Worm (Caenorhabditis elegans) whole organism, L4 larva: Measurements from ENCODE around the gene R144.12.
"Not testable (repeated sequence)": the region's sequence is repeated elsewhere in the genome, so short reads cannot be mapped to it uniquely, and the experiment has no call there.

ENCODE experiments used
- D1046.2 ChIP-seq: fragments of 200-800 bp; sonication (Bioruptor generic); IDR thresholded peaks from 2 replicates; pipeline ENCODE4 v1.3.6; 2022; ENCODE audit warnings: missing genetic modification characterization, missing compliant biosample characterization
- F37D6.2 ChIP-seq: sonication (generic microtip); optimal IDR thresholded peaks from 2 replicates; lab custom pipeline; 2016; ENCODE audit warnings: mild to moderate bottlenecking, missing genetic modification characterization, missing compliant biosample characterization
- F49E8.2 ChIP-seq: sonication (generic microtip); optimal IDR thresholded peaks from 2 replicates; lab custom pipeline; 2016; ENCODE audit warnings: missing compliant biosample characterization, mild to moderate bottlenecking, missing genetic modification characterization, borderline replicate concordance
- Y105C5A.15 ChIP-seq: fragments of 200-800 bp; sonication (Bioruptor generic); IDR thresholded peaks from 2 replicates; pipeline ENCODE4 v1.3.6; 2022; ENCODE audit warnings: missing genetic modification characterization, missing compliant biosample characterization
- Y48G9A.11 ChIP-seq: fragments of 200-800 bp; sonication (Bioruptor generic); IDR thresholded peaks from 2 replicates; pipeline ENCODE4 v1.3.6; 2022; ENCODE audit warnings: missing genetic modification reagents, missing genetic modification characterization, missing compliant biosample characterization
- ama-1 ChIP-seq: fragments of 150-350 bp; optimal IDR thresholded peaks from 2 replicates; lab custom pipeline; 2014; ENCODE audit warnings: inconsistent platforms, mixed read lengths
- ceh-82 ChIP-seq: sonication (generic microtip); optimal IDR thresholded peaks from 2 replicates; lab custom pipeline; 2017; ENCODE audit warnings: missing biosample characterization, missing genetic modification characterization
- ces-1 ChIP-seq: fragments of 150-350 bp; sonication (generic microtip); optimal IDR thresholded peaks from 4 replicates; lab custom pipeline; 2014; ENCODE audit warnings: missing biosample characterization, missing genetic modification reagents, missing genetic modification characterization
- ctbp-1 ChIP-seq: fragments of 200-800 bp; sonication (Bioruptor generic); IDR thresholded peaks from 2 replicates; pipeline ENCODE4 v1.3.6; 2022; ENCODE audit warnings: missing genetic modification reagents, missing genetic modification characterization, missing compliant biosample characterization
- daf-12 ChIP-seq: fragments of 150-350 bp; optimal IDR thresholded peaks from 2 replicates; lab custom pipeline; 2014; ENCODE audit warnings: missing biosample characterization, missing genetic modification reagents, missing genetic modification characterization
- dmd-8 ChIP-seq: fragments of 200-800 bp; sonication (Bioruptor generic); IDR thresholded peaks from 2 replicates; pipeline ENCODE4 v1.3.6; 2022; ENCODE audit warnings: missing genetic modification characterization, missing compliant biosample characterization
- dpl-1 ChIP-seq: fragments of 150-350 bp; optimal IDR thresholded peaks from 2 replicates; lab custom pipeline; 2014; ENCODE audit warnings: missing biosample characterization, missing genetic modification reagents, missing genetic modification characterization
- egl-43 ChIP-seq: fragments of 200-800 bp; sonication (Bioruptor generic); IDR thresholded peaks from 2 replicates; pipeline ENCODE4 v1.3.6; 2022; ENCODE audit warnings: missing genetic modification reagents, missing genetic modification characterization, missing compliant biosample characterization
- fkh-10 ChIP-seq: fragments of 150-350 bp; optimal IDR thresholded peaks from 2 replicates; lab custom pipeline; 2014; ENCODE audit warnings: missing biosample characterization, missing genetic modification reagents, missing genetic modification characterization
- gei-8 ChIP-seq: fragments of 200-800 bp; sonication (Bioruptor generic); optimal IDR thresholded peaks from 2 replicates; lab custom pipeline; 2018; ENCODE audit warnings: mild to moderate bottlenecking, missing genetic modification characterization, missing compliant biosample characterization
- hmg-1.1 ChIP-seq: fragments of 200-800 bp; sonication (Bioruptor generic); IDR thresholded peaks from 2 replicates; pipeline ENCODE4 v1.3.6; 2022; ENCODE audit warnings: missing genetic modification reagents, missing genetic modification characterization, missing compliant biosample characterization
- lin-38 ChIP-seq: fragments of 200-800 bp; sonication (Bioruptor generic); IDR thresholded peaks from 2 replicates; pipeline ENCODE4 v1.3.6; 2022; ENCODE audit warnings: missing genetic modification reagents, missing genetic modification characterization, missing compliant biosample characterization
- lin-39 ChIP-seq: fragments of 150-350 bp; optimal IDR thresholded peaks from 2 replicates; lab custom pipeline; 2014; ENCODE audit warnings: missing biosample characterization, missing genetic modification reagents, missing genetic modification characterization
- lir-3 ChIP-seq: sonication (generic microtip); optimal IDR thresholded peaks from 2 replicates; lab custom pipeline; 2016; ENCODE audit warnings: mild to moderate bottlenecking, missing genetic modification characterization, missing compliant biosample characterization
- lsy-2 ChIP-seq, 2 experiments: fragments of 150-350 bp in 1 of 2; sonication (generic microtip) in 1 of 2; optimal IDR thresholded peaks; 2 replicates each; lab custom pipeline; 2014 to 2017; ENCODE audit warnings: missing biosample characterization in 2 of 2, missing genetic modification characterization in 2 of 2
- mdl-1 ChIP-seq, 2 experiments: fragments of 150-350 bp in 1 of 2; sonication (generic microtip) in 1 of 2; optimal IDR thresholded peaks; 2 replicates each; lab custom pipeline; 2014 to 2017; ENCODE audit warnings: missing biosample characterization in 2 of 2, missing genetic modification characterization in 2 of 2
- mdt-29 ChIP-seq: fragments of 200-800 bp; sonication (Bioruptor generic); IDR thresholded peaks from 2 replicates; pipeline ENCODE4 v1.3.6; 2022; ENCODE audit warnings: missing genetic modification reagents, missing genetic modification characterization, missing compliant biosample characterization
- nhr-11 ChIP-seq: fragments of 150-350 bp; optimal IDR thresholded peaks from 2 replicates; lab custom pipeline; 2014; ENCODE audit warnings: missing biosample characterization, missing genetic modification characterization
- nhr-237 ChIP-seq: sonication (generic microtip); optimal IDR thresholded peaks from 2 replicates; lab custom pipeline; 2017; ENCODE audit warnings: missing biosample characterization, missing genetic modification characterization
- nhr-42 ChIP-seq: fragments of 200-800 bp; sonication (Bioruptor generic); IDR thresholded peaks from 2 replicates; pipeline ENCODE4 v1.3.6; 2022; ENCODE audit warnings: missing genetic modification characterization, missing compliant biosample characterization
- nhr-77 ChIP-seq: fragments of 150-350 bp; optimal IDR thresholded peaks from 2 replicates; lab custom pipeline; 2014; ENCODE audit warnings: missing biosample characterization, missing genetic modification characterization
- pha-4 ChIP-seq, 2 experiments: fragments of 150-350 bp in 1 of 2; fragments of 200-800 bp in 1 of 2; sonication (Bioruptor generic) in 1 of 2; IDR thresholded peaks in 1 of 2; optimal IDR thresholded peaks in 1 of 2; 2 replicates each; pipeline versions ENCODE4 v1.3.6 to Lab custom; 2014 to 2022; ENCODE audit warnings: missing genetic modification characterization in 2 of 2, missing genetic modification reagents in 2 of 2, missing biosample characterization in 1 of 2, missing compliant biosample characterization in 1 of 2
- php-3 ChIP-seq: fragments of 200-800 bp; sonication (Bioruptor generic); IDR thresholded peaks from 2 replicates; pipeline ENCODE4 v1.3.6; 2022; ENCODE audit warnings: missing genetic modification reagents, missing genetic modification characterization, missing compliant biosample characterization
- pqm-1 ChIP-seq: sonication (generic microtip); optimal IDR thresholded peaks from 2 replicates; lab custom pipeline; 2017; ENCODE audit warnings: missing biosample characterization, missing genetic modification characterization
- sdz-12 ChIP-seq: fragments of 200-800 bp; sonication (Bioruptor generic); optimal IDR thresholded peaks from 2 replicates; lab custom pipeline; 2018; ENCODE audit warnings: mild to moderate bottlenecking, missing genetic modification characterization, missing compliant biosample characterization
- snpc-1.2 ChIP-seq: fragments of 200-800 bp; sonication (Bioruptor generic); IDR thresholded peaks from 2 replicates; pipeline ENCODE4 v1.3.6; 2022; ENCODE audit warnings: missing genetic modification reagents, missing genetic modification characterization, missing compliant biosample characterization
- spr-1 ChIP-seq: sonication (generic microtip); optimal IDR thresholded peaks from 2 replicates; lab custom pipeline; 2016; ENCODE audit warnings: mild to moderate bottlenecking, missing genetic modification characterization, missing compliant biosample characterization
- spr-3 ChIP-seq: fragments of 200-800 bp; sonication (Bioruptor generic); optimal IDR thresholded peaks from 2 replicates; lab custom pipeline; 2018; ENCODE audit warnings: mild to moderate bottlenecking, missing genetic modification characterization, missing compliant biosample characterization
- tra-1 ChIP-seq: fragments of 200-800 bp; sonication (Bioruptor generic); IDR thresholded peaks from 2 replicates; pipeline ENCODE4 v1.3.6; 2022; ENCODE audit warnings: missing genetic modification reagents, missing genetic modification characterization, missing compliant biosample characterization
- unc-130 ChIP-seq: sonication (generic microtip); optimal IDR thresholded peaks from 2 replicates; lab custom pipeline; 2016; ENCODE audit warnings: missing genetic modification reagents, missing genetic modification characterization, missing compliant biosample characterization
- unc-62 ChIP-seq, 3 experiments: fragments of 150-350 bp in 1 of 3; sonication (generic microtip); optimal IDR thresholded peaks in 2 of 3; peaks in 1 of 3; 1 replicate in 1 of 3; 2 replicates in 2 of 3; lab custom pipeline; 2014 to 2017; ENCODE audit warnings: missing biosample characterization in 3 of 3, missing genetic modification characterization in 3 of 3, missing genetic modification reagents in 3 of 3, missing genotype in 1 of 3
- zfp-2 ChIP-seq: sonication (generic microtip); optimal IDR thresholded peaks from 2 replicates; lab custom pipeline; 2016; ENCODE audit warnings: mild to moderate bottlenecking, missing genetic modification characterization, missing compliant biosample characterization
- zip-2 ChIP-seq: fragments of 150-350 bp; optimal IDR thresholded peaks from 2 replicates; lab custom pipeline; 2014; ENCODE audit warnings: missing biosample characterization, missing genetic modification characterization
- ztf-7 ChIP-seq: fragments of 150-350 bp; optimal IDR thresholded peaks from 2 replicates; lab custom pipeline; 2014; ENCODE audit warnings: missing biosample characterization, missing genetic modification characterization

The R144.12 gene

DNA sequence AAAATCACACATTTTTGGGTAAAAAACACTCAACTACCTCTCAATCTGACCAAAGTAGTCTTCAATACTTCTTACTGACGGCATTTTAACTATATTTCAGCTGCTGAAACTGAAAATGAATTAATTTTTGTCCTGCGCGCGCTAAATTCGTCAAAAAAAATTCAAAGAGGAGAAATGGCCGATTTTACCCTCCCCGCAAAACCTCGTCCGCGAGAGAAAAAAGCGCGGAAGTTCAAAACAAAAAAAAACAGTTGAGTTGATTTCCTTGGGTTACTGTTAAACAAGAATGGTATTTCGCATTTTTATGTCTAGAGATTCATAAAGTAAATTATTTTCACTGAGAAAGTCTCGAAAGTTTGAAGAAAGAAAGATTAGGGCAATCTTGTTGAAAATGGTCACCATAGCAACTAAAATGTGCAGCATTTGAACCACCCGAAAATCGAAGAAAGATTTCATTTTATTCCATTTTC is 20.0 kb downstream of the R144.12 start, which contains the start of the genes C27F2.10 and wdr-60 (continued):
- no peak for TF ChIP-seq spr-1 (tag; lab: Kevin White, UChicago)
- TF ChIP-seq pha-4 (GFP tag; IDR thresholded peaks at IDR 0.05; lab: Robert Waterston, UW): no peak
- no peak for TF ChIP-seq pha-4 (tag; optimal IDR thresholded peaks at IDR 0.05; lab: Kevin White, UChicago)
- TF ChIP-seq daf-12 (tag; lab: Kevin White, UChicago): no peak
- TF ChIP-seq, all 104 proteins: peak for 4

DNA sequence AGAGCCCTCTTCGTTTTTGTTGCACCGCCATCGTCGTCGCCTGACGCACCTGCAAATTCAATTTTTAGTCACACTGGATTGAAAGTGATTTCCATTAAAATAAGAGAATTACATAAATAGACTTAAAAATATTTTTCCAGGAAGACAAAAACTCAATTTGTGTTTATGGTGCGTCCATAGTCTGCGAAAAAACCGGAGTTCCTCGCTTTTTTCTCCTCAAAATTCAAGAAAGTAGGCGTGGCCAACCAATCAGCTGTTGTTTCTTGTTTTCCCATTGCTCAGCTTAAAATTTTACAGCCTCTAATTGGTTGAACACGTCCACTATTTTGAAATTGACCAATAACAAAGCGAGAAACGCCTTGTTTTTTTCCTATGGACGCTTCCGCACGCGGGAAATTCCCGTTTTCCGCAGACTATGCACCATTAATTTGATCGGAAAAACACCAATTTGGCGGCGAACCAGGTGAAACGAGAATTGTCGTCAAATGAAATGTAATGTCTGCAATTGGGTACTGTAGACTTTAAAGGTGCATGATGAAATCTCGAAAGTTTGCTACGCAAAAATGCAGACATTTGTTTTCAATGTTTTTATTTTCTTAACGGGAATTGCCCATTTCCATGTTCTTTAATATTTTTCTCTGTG is 22.2 kb downstream of the R144.12 start, which contains the start of gene C27F2.7:
TSS of gene C27F2.7 (minus strand) at position 51 of the 643 bp plus-strand sequence.
- TF ChIP-seq Y48G9A.11 (peak; percentile 35; the same call in 1 of the 2 replicates), F49E8.2 (tag; lab: Kevin White, UChicago) (peak; percentile 11), hmg-1.1 (no peak), lir-3 (tag; lab: Kevin White, UChicago) (no peak), lin-38 (GFP tag; lab: Robert Waterston, UW) (no peak), unc-130 (GFP tag; lab: Kevin White, UChicago) (peak; percentile 41), nhr-42 (GFP tag; lab: Robert Waterston, UW) (no peak), F37D6.2 (tag; lab: Kevin White, UChicago) (no peak), sdz-12 (GFP tag; lab: Kevin White, UChicago) (no peak), zip-2 (tag; lab: Kevin White, UChicago) (no peak), ama-1 (lab: Kevin White, UChicago) (no peak), dpl-1 (GFP tag; lab: Kevin White, UChicago) (no peak)

DNA sequence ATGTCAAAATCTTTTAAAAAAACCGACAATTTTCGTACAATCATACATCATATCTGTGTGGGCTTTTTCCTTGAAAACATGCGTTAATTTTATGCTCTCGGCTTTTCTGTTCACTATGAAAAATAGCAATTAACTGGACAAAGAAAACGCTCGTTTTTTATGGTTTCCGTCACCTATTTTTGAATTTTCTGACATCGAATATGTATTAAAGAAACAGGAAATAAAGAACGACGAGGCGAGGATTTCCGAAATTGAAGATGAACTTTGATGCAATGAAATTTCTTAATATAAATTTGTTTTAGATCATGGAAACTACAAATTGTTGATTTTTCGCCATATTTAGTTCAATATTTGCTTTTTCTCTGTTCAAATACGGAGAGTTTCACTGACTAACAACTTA is 22.8 kb downstream of the R144.12 start:
- TF ChIP-seq lin-38 (GFP tag; lab: Robert Waterston, UW) (no peak), mdt-29 (no peak), unc-62 (GFP tag; optimal IDR thresholded peaks at IDR 0.05 in 1 of 2; lab: Kevin White, UChicago) (peak in 1 of 2 experiments; percentile 92), unc-62 (tag; optimal IDR thresholded peaks at IDR 0.05; lab: Kevin White, UChicago) (no peak), sdz-12 (GFP tag; lab: Kevin White, UChicago) (no peak), Y105C5A.15 (GFP tag; lab: Robert Waterston, UW) (no peak), ceh-82 (tag; lab: Kevin White, UChicago) (no peak)

DNA sequence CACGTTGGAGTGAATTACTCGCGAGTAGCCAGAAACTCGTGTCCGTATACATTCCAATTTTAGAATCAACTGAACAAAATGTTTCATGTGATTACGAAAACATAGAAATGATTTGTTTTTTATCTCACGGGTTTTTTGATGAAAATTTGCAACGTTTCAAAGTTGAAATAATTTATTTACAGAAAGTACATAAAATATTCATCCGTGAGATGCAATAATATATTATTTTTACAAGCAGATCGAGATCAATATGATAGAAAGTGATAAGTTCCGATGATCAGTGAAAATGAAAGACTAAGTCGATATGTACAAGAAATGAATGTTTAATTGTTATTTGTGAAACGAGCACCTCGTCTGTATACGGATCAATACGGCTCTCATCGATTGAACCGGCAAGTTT is 26.4 kb downstream of the R144.12 start, which contains the start of gene C27F2.6:
TSS of gene C27F2.6 (minus strand) at position 101 of the 400 bp plus-strand sequence.
- TF ChIP-seq gei-8 (GFP tag; lab: Kevin White, UChicago); nhr-11 (tag; lab: Kevin White, UChicago); nhr-77 (tag; lab: Kevin White, UChicago): not testable (repeated sequence)

DNA sequence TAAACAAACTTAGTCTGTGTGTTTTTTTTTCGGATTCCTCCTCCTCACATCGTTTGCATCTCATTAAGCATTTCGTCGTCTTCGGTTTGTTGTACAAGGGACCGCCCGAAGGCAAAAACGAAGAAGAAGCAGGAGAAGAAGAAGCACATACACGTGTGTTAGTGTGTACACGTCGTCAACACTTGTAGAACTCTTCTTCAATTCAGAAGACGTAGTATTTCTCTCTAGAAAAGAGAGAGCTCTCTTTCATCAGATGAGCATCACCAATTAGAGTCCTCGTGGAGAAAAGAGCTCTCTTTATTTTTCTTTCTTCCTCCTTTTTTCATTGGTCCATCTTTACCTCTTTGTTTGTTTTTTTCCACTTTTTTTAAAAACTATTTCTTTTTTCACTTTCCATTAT is 38.6 kb downstream of the R144.12 start:
- no peak for TF ChIP-seq spr-3
- TF ChIP-seq mdl-1 (tag; optimal IDR thresholded peaks at IDR 0.05; lab: Kevin White, UChicago): peak in 1 of 2 experiments; percentile 53
- 0 out of 2 replicates have a peak, but pooled peaks have one; percentile 22 for TF ChIP-seq ctbp-1

DNA sequence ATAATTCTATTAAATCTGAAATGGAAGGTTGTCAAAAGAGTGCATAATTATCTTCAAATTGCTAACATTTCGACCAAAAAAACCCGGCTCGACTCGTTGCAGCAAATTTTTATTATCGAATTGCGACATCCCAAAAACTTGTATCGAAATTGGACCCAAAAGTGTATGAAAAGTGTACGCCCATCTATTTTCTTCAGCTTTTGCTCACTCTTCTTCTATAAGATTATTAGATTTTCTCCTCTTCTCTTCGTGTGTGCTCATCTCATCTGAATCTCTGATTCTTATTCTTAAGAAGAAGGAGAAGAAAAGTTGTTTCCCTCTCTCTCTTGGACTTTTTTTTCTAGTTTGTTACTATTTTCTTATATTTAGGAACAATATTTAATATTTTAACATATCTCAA is 39.5 kb downstream of the R144.12 start:
- no peak for TF ChIP-seq nhr-237
- TF ChIP-seq tra-1 (GFP tag; lab: Robert Waterston, UW): no peak
- no peak for TF ChIP-seq php-3 (GFP tag; lab: Robert Waterston, UW)
- no peak for TF ChIP-seq D1046.2 (GFP tag; lab: Robert Waterston, UW)
- no peak for TF ChIP-seq egl-43 (GFP tag; lab: Robert Waterston, UW)
- TF ChIP-seq ces-1 (GFP tag; lab: Kevin White, UChicago): peak; percentile 95
- TF ChIP-seq fkh-10 (GFP tag; lab: Kevin White, UChicago): peak; percentile 79
- no peak for TF ChIP-seq zfp-2 (tag; lab: Kevin White, UChicago)
- no peak for TF ChIP-seq lin-39 (tag; lab: Kevin White, UChicago)
- TF ChIP-seq snpc-1.2 (GFP tag; lab: Robert Waterston, UW): no peak
- no peak for TF ChIP-seq dmd-8
- TF ChIP-seq ztf-7 (tag; lab: Kevin White, UChicago): no peak
- TF ChIP-seq lsy-2 (tag; optimal IDR thresholded peaks at IDR 0.05; lab: Kevin White, UChicago): peak in 1 of 2 experiments; percentile 31
- 0 out of 2 replicates have a peak, but pooled peaks have one; percentile 23 for TF ChIP-seq ctbp-1
- no peak for TF ChIP-seq pqm-1 (tag; lab: Kevin White, UChicago)
- TF ChIP-seq, all 104 proteins: peak for 4
